Worm (Caenorhabditis elegans) whole organism, late embryonic: ENCODE measurements around the gene srx-105.

Experiments used
- ceh-6 ChIP-seq: fragments of 200-800 bp; sonication (Bioruptor generic); optimal IDR thresholded peaks from 2 replicates; lab custom pipeline; 2018; ENCODE audit warnings: mild to moderate bottlenecking, missing genetic modification characterization, missing compliant biosample characterization
- ets-4 ChIP-seq: sonication (generic microtip); optimal IDR thresholded peaks from 2 replicates; lab custom pipeline; 2016; ENCODE audit warnings: missing genetic modification characterization, missing compliant biosample characterization

DNA sequence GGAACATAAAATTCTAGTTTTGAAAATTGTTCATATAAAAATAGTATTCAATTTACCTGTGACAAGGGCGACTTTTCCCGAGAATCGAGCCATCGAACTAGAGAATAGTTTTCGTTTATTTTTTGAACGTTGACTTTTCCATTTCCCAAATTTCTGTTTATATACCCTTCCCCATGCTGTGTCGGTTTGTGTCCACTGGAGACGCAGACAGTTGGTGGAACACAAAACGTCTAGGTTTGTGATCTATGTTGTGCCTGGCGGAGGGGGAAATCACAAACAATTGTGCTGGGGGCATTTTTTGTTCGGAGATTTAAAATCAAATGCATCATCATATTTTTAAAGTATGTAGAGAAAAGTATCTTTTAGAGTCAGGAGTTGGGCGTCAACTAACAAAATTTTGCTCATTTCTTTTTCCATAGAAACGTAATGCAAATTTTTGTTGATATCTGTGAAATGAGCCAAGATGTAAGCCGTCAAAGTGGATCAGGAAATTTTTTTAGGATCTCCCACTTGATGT lies 42.5 kb upstream of the srx-105 start, which contains the start of gene nta-1:
- TF ChIP-seq ets-4 (tag; lab: Kevin White, UChicago) = no peak
- TF ChIP-seq ceh-6 (GFP tag; lab: Kevin White, UChicago) = no peak
